Worm (Caenorhabditis elegans) whole organism, L4/young adult: ENCODE data around the gene F58E6.11.

Experiments
- W03F9.2 ChIP-seq: fragments of 150-350 bp; optimal IDR thresholded peaks from 2 replicates; lab custom pipeline; 2014; ENCODE audit warnings: missing biosample characterization, missing genetic modification characterization
- dao-5 ChIP-seq: sonication (generic microtip); optimal IDR thresholded peaks from 2 replicates; lab custom pipeline; 2016; ENCODE audit warnings: missing genotype, missing genetic modification characterization, moderate library complexity, missing compliant biosample characterization
- him-1 ChIP-seq: sonication (generic microtip); optimal IDR thresholded peaks from 2 replicates; lab custom pipeline; 2016; ENCODE audit warnings: missing genotype, missing genetic modification reagents, missing genetic modification characterization, missing compliant biosample characterization

The F58E6.11 gene

ce11 chrV:9755725-9756124, 2.1 kb downstream of the F58E6.11 start, which contains the start of gene F58E6.8:
Gene F58E6.8 (minus strand): TSS chrV:9755825.
- TF ChIP-seq W03F9.2 (tag; lab: Kevin White, UChicago) (no peak), him-1 (no peak), dao-5 (tag; lab: Kevin White, UChicago) (no peak)

- TF ChIP-seq him-1 (no peak), dao-5 (tag; lab: Kevin White, UChicago) (no peak), W03F9.2 (tag; lab: Kevin White, UChicago) (no peak)
These were observed 3.3 kb downstream of the F58E6.11 start, which contains the start of gene F58E6.5 for ce11 chrV:9754459-9754858. Gene F58E6.5 (minus strand): TSS chrV:9754559.

- TF ChIP-seq dao-5 (tag; lab: Kevin White, UChicago) = no peak
- TF ChIP-seq W03F9.2 (tag; lab: Kevin White, UChicago) = no peak
- TF ChIP-seq him-1 = no peak
These were observed 4.2 kb downstream of the F58E6.11 start for ce11 chrV:9753554-9753953.

ce11 chrV:9752918-9753317, 4.9 kb downstream of the F58E6.11 start, which contains the start of gene F58E6.6:
Gene F58E6.6 (minus strand): TSS chrV:9753018.
- TF ChIP-seq W03F9.2 (tag; lab: Kevin White, UChicago) (no peak), him-1 (no peak), dao-5 (tag; lab: Kevin White, UChicago) (no peak)

ce11 chrV:9750308-9750707, 7.5 kb downstream of the F58E6.11 start, which contains the start of gene F58E6.4:
Gene F58E6.4 (minus strand): TSS chrV:9750408.
- TF ChIP-seq him-1 (no peak), W03F9.2 (tag; lab: Kevin White, UChicago) (no peak), dao-5 (tag; lab: Kevin White, UChicago) (no peak)

- TF ChIP-seq him-1 (no peak), W03F9.2 (tag; lab: Kevin White, UChicago) (no peak), dao-5 (tag; lab: Kevin White, UChicago) (no peak)
These were observed 12.8 kb downstream of the F58E6.11 start, which contains the start of gene F58E6.13 for ce11 chrV:9744934-9745333. Gene F58E6.13 (plus strand): TSS chrV:9745234.

ce11 chrV:9740858-9741257, 16.9 kb downstream of the F58E6.11 start, which contains the start of gene sta-2:
Gene sta-2 (plus strand): TSS chrV:9741206.
- no peak for TF ChIP-seq dao-5 (tag; lab: Kevin White, UChicago)
- TF ChIP-seq him-1 = no peak
- TF ChIP-seq W03F9.2 (tag; lab: Kevin White, UChicago) = no peak

- TF ChIP-seq him-1 = no peak
- TF ChIP-seq dao-5 (tag; lab: Kevin White, UChicago) = no peak
- TF ChIP-seq W03F9.2 (tag; lab: Kevin White, UChicago) = no peak
These were observed 18.4 kb downstream of the F58E6.11 start, which contains the start of gene marc-1 for ce11 chrV:9739402-9739801. Gene marc-1 (plus strand): TSS chrV:9739702.

ce11 chrV:9738077-9738705, 19.6 kb downstream of the F58E6.11 start:
- no peak for TF ChIP-seq him-1
- no peak for TF ChIP-seq W03F9.2 (tag; lab: Kevin White, UChicago)
- no peak for TF ChIP-seq dao-5 (tag; lab: Kevin White, UChicago)

ce11 chrV:9737287-9737686, 20.5 kb downstream of the F58E6.11 start, which contains the start of gene aqp-4:
Gene aqp-4 (plus strand): TSS chrV:9737556.
- TF ChIP-seq dao-5 (tag; lab: Kevin White, UChicago) (no peak), him-1 (no peak), W03F9.2 (tag; lab: Kevin White, UChicago) (no peak)

- TF ChIP-seq dao-5 (tag; lab: Kevin White, UChicago) = no peak
- no peak for TF ChIP-seq W03F9.2 (tag; lab: Kevin White, UChicago)
- TF ChIP-seq him-1 = no peak
These were observed 23.8 kb downstream of the F58E6.11 start, which contains the start of gene cal-7 for ce11 chrV:9733920-9734454. Gene cal-7 (plus strand): TSS chrV:9734103.

ce11 chrV:9731852-9732251, 25.9 kb downstream of the F58E6.11 start:
- TF ChIP-seq him-1 = no peak
- TF ChIP-seq W03F9.2 (tag; lab: Kevin White, UChicago) = no peak
- no peak for TF ChIP-seq dao-5 (tag; lab: Kevin White, UChicago)

- TF ChIP-seq him-1 (peak; percentile 96), W03F9.2 (tag; lab: Kevin White, UChicago) (peak; percentile 38), dao-5 (tag; lab: Kevin White, UChicago) (peak; percentile 39)
These were observed 26.8 kb downstream of the F58E6.11 start for ce11 chrV:9730743-9731706.
